Worm (Caenorhabditis elegans): ENCODE measurements around the gene T20D3.5.

DNA sequence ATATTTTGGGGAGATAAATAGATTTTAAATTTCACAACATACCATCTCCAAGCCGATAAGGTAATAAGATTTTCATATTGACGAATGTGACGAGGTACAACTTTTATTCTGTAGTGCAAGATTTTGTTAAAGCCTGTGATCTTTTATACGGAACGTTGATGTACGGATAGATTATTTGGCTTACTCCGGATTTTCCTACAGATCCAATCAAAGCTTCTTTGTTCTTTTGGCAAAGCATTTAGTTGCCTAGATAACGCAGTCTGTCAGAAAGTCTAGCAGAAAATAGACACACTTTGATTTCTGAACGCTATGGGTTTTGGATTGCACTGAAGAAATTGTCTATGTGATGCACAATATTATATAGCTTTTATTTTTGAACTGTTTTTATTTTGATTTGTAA lies 37.7 kb upstream of the T20D3.5 start, which contains the start of gene F49C12.2:
- no peak for TF ChIP-seq nhr-111 (GFP tag; optimal IDR thresholded peaks at IDR 0.05)
- no peak for TF ChIP-seq pha-4 (GFP tag; IDR thresholded peaks at IDR 0.05)
- TF ChIP-seq pha-4 (tag; optimal IDR thresholded peaks at IDR 0.05) = no peak
- no peak for TF ChIP-seq fkh-10 (GFP tag; optimal IDR thresholded peaks at IDR 0.05)
- no peak for TF ChIP-seq daf-19 (GFP tag; conservative IDR thresholded peaks at IDR 0.05)
- TF ChIP-seq ztf-11 (tag; optimal IDR thresholded peaks at IDR 0.05) = no peak
- TF ChIP-seq dmd-6 (GFP tag; IDR thresholded peaks at IDR 0.05) = no peak
- no peak for TF ChIP-seq mep-1 (tag; optimal IDR thresholded peaks at IDR 0.05)
- TF ChIP-seq F37D6.2 (tag; optimal IDR thresholded peaks at IDR 0.05) = no peak
- TF ChIP-seq sdz-12 (GFP tag; optimal IDR thresholded peaks at IDR 0.05) = no peak
- no peak for TF ChIP-seq nhr-11 (tag; optimal IDR thresholded peaks at IDR 0.05)
- no peak for TF ChIP-seq fos-1 (tag; optimal IDR thresholded peaks at IDR 0.05)
- TF ChIP-seq lin-39 (tag; optimal IDR thresholded peaks at IDR 0.05) = no peak

Data from whole organism, L4 larva.